Worm (Caenorhabditis elegans) whole organism, young adult: ENCODE data around the gene nhr-272.

Experiments used
- B0019.2 ChIP-seq: fragments of 200-800 bp; sonication (Bioruptor generic); conservative IDR thresholded peaks from 2 replicates; pipeline ENCODE4 v1.3.6; 2022; ENCODE audit warnings: missing genetic modification reagents, missing genetic modification characterization, missing compliant biosample characterization
- F10E7.11 ChIP-seq: sonication (generic microtip); optimal IDR thresholded peaks from 2 replicates; lab custom pipeline; 2017; ENCODE audit warnings: mild to moderate bottlenecking, missing genetic modification characterization, moderate library complexity, missing compliant biosample characterization
- F33H1.4 ChIP-seq: fragments of 200-800 bp; sonication (Bioruptor generic); IDR thresholded peaks from 2 replicates; pipeline ENCODE4 v1.3.6; 2022; ENCODE audit warnings: missing genetic modification reagents, missing genetic modification characterization, missing compliant biosample characterization
- F37B4.10 ChIP-seq: fragments of 200-800 bp; sonication (Bioruptor generic); IDR thresholded peaks from 2 replicates; pipeline ENCODE4 v1.3.6; 2022; ENCODE audit warnings: missing genetic modification characterization, missing compliant biosample characterization
- F39B2.1 ChIP-seq: fragments of 200-800 bp; sonication (Bioruptor generic); IDR thresholded peaks from 2 replicates; pipeline ENCODE4 v1.3.6; 2022; ENCODE audit warnings: missing genetic modification reagents, missing genetic modification characterization, missing compliant biosample characterization
- F49E8.2 ChIP-seq: sonication (generic microtip); optimal IDR thresholded peaks from 3 replicates; lab custom pipeline; 2017; ENCODE audit warnings: missing genetic modification characterization, mild to moderate bottlenecking, missing compliant biosample characterization, antibody characterized with exemption, moderate library complexity; ENCODE audit not compliant: insufficient read depth
- F52B5.7 ChIP-seq: sonication (generic microtip); optimal IDR thresholded peaks from 2 replicates; lab custom pipeline; 2016; ENCODE audit warnings: mild to moderate bottlenecking, missing genetic modification characterization, missing compliant biosample characterization
- F57A8.1 ChIP-seq: fragments of 200-800 bp; sonication (Bioruptor generic); optimal IDR thresholded peaks from 2 replicates; lab custom pipeline; 2018; ENCODE audit warnings: mild to moderate bottlenecking, missing genetic modification characterization, moderate library complexity, missing compliant biosample characterization
- Y53G8AR.9 ChIP-seq: fragments of 200-800 bp; sonication (Bioruptor generic); conservative IDR thresholded peaks from 2 replicates; pipeline ENCODE4 v1.3.6; 2022; ENCODE audit warnings: missing genetic modification reagents, missing genetic modification characterization, missing compliant biosample characterization
- ZK185.1 ChIP-seq: sonication (generic microtip); optimal IDR thresholded peaks from 2 replicates; lab custom pipeline; 2016; ENCODE audit warnings: mild to moderate bottlenecking, missing genetic modification characterization, missing compliant biosample characterization; ENCODE audit not compliant: poor library complexity, severe bottlenecking
- ama-1 ChIP-seq, 3 experiments: fragments of 150-350 bp in 1 of 3; sonication (generic microtip) in 2 of 3; optimal IDR thresholded peaks; 2 replicates each; lab custom pipeline; 2014 to 2018; ENCODE audit warnings: missing biosample characterization in 2 of 3, missing genetic modification characterization in 2 of 3, missing genetic modification reagents in 2 of 3
- aptf-2 ChIP-seq: fragments of 200-800 bp; sonication (Bioruptor generic); conservative IDR thresholded peaks from 2 replicates; pipeline ENCODE4 v1.3.6; 2022; ENCODE audit warnings: missing genetic modification reagents, missing genetic modification characterization, missing compliant biosample characterization
- athp-1 ChIP-seq: sonication (generic microtip); optimal IDR thresholded peaks from 2 replicates; lab custom pipeline; 2017; ENCODE audit warnings: mild to moderate bottlenecking, missing genetic modification characterization, missing compliant biosample characterization
- ceh-79 ChIP-seq: sonication (generic microtip); optimal IDR thresholded peaks from 2 replicates; lab custom pipeline; 2017; ENCODE audit warnings: mild to moderate bottlenecking, missing genetic modification characterization, missing compliant biosample characterization
- ceh-91 ChIP-seq: fragments of 200-800 bp; sonication (Bioruptor generic); IDR thresholded peaks from 2 replicates; pipeline ENCODE4 v1.3.6; 2022; ENCODE audit warnings: missing genetic modification reagents, missing genetic modification characterization, missing compliant biosample characterization
- dox-1 ChIP-seq: fragments of 200-800 bp; sonication (Bioruptor generic); IDR thresholded peaks from 2 replicates; pipeline ENCODE4 v1.3.6; 2022; ENCODE audit warnings: missing genetic modification reagents, missing genetic modification characterization, missing compliant biosample characterization
- egrh-3 ChIP-seq: fragments of 200-800 bp; sonication (Bioruptor generic); IDR thresholded peaks from 2 replicates; pipeline ENCODE4 v1.3.6; 2022; ENCODE audit warnings: missing genetic modification reagents, missing genetic modification characterization, missing compliant biosample characterization
- ekl-4 ChIP-seq: fragments of 200-800 bp; sonication (Bioruptor generic); IDR thresholded peaks from 2 replicates; pipeline ENCODE4 v1.3.6; 2022; ENCODE audit warnings: missing genetic modification reagents, missing genetic modification characterization, missing compliant biosample characterization
- fkh-3 ChIP-seq: sonication (generic microtip); optimal IDR thresholded peaks from 2 replicates; lab custom pipeline; 2016; ENCODE audit warnings: mild to moderate bottlenecking, missing genetic modification characterization, missing compliant biosample characterization
- hmg-1.2 ChIP-seq: fragments of 200-800 bp; sonication (Bioruptor generic); IDR thresholded peaks from 2 replicates; pipeline ENCODE4 v1.3.6; 2022; ENCODE audit warnings: missing genetic modification reagents, missing genetic modification characterization, missing compliant biosample characterization
- lag-1 ChIP-seq: fragments of 200-800 bp; sonication (Bioruptor generic); IDR thresholded peaks from 2 replicates; pipeline ENCODE4 v1.3.6; 2022; ENCODE audit warnings: missing genetic modification reagents, missing genetic modification characterization, missing compliant biosample characterization
- let-607 ChIP-seq, 2 experiments: fragments of 200-800 bp in 1 of 2; sonication (Bioruptor generic) in 1 of 2; sonication (generic microtip) in 1 of 2; optimal IDR thresholded peaks; 2 replicates each; lab custom pipeline; 2016 to 2018; ENCODE audit warnings: mild to moderate bottlenecking in 2 of 2, missing compliant biosample characterization in 2 of 2, missing genetic modification characterization in 2 of 2, moderate library complexity in 2 of 2, missing genotype in 1 of 2
- lin-40 ChIP-seq: sonication (generic microtip); optimal IDR thresholded peaks from 2 replicates; lab custom pipeline; 2016; ENCODE audit warnings: missing genetic modification characterization, mild to moderate bottlenecking, missing compliant biosample characterization, missing genotype, missing genetic modification reagents
- lsl-1 ChIP-seq: fragments of 200-800 bp; sonication (Bioruptor generic); optimal IDR thresholded peaks from 2 replicates; lab custom pipeline; 2018; ENCODE audit warnings: mild to moderate bottlenecking, missing genetic modification characterization, moderate library complexity, missing compliant biosample characterization
- madf-6 ChIP-seq: fragments of 200-800 bp; sonication (Bioruptor generic); IDR thresholded peaks from 2 replicates; pipeline ENCODE4 v1.3.6; 2022; ENCODE audit warnings: missing genetic modification reagents, missing genetic modification characterization, missing compliant biosample characterization
- mcd-1 ChIP-seq: fragments of 200-800 bp; sonication (Bioruptor generic); IDR thresholded peaks from 2 replicates; pipeline ENCODE4 v1.3.6; 2022; ENCODE audit warnings: missing genetic modification reagents, missing genetic modification characterization, missing compliant biosample characterization
- mel-28 ChIP-seq: sonication (generic microtip); optimal IDR thresholded peaks from 2 replicates; lab custom pipeline; 2016; ENCODE audit warnings: borderline replicate concordance, mild to moderate bottlenecking, missing genetic modification characterization, missing compliant biosample characterization
- mxl-1 ChIP-seq: sonication (generic microtip); optimal IDR thresholded peaks from 2 replicates; lab custom pipeline; 2016; ENCODE audit warnings: missing genetic modification characterization, missing compliant biosample characterization
- nfyb-1 ChIP-seq: fragments of 200-800 bp; sonication (Bioruptor generic); IDR thresholded peaks from 2 replicates; pipeline ENCODE4 v1.3.6; 2022; ENCODE audit warnings: missing genetic modification reagents, missing genetic modification characterization, missing compliant biosample characterization
- nhr-120 ChIP-seq: fragments of 200-800 bp; sonication (Bioruptor generic); IDR thresholded peaks from 2 replicates; pipeline ENCODE4 v1.3.6; 2022; ENCODE audit warnings: missing genetic modification characterization, missing compliant biosample characterization
- nhr-80 ChIP-seq: sonication (generic microtip); optimal IDR thresholded peaks from 2 replicates; lab custom pipeline; 2016; ENCODE audit warnings: missing genetic modification characterization, missing compliant biosample characterization
- nhr-90 ChIP-seq: sonication (generic microtip); optimal IDR thresholded peaks from 2 replicates; lab custom pipeline; 2016; ENCODE audit warnings: missing genotype, mild to moderate bottlenecking, missing genetic modification characterization, missing compliant biosample characterization
- repo-1 ChIP-seq: sonication (generic microtip); optimal IDR thresholded peaks from 2 replicates; lab custom pipeline; 2017; ENCODE audit warnings: mild to moderate bottlenecking, missing genetic modification characterization, missing compliant biosample characterization
- snpc-1.1 ChIP-seq: sonication (generic microtip); optimal IDR thresholded peaks from 2 replicates; lab custom pipeline; 2017; ENCODE audit warnings: missing genetic modification characterization, mild to moderate bottlenecking, missing compliant biosample characterization, antibody characterized with exemption, moderate library complexity, missing genotype, missing genetic modification reagents; ENCODE audit not compliant: insufficient read depth
- snpc-1.3 ChIP-seq: sonication (generic microtip); optimal IDR thresholded peaks from 2 replicates; lab custom pipeline; 2017; ENCODE audit warnings: missing genetic modification characterization, mild to moderate bottlenecking, missing compliant biosample characterization, antibody characterized with exemption, moderate library complexity, missing genotype, missing genetic modification reagents; ENCODE audit not compliant: insufficient read depth
- snpc-3.4 ChIP-seq: sonication (generic microtip); optimal IDR thresholded peaks from 2 replicates; lab custom pipeline; 2017; ENCODE audit warnings: missing genetic modification characterization, mild to moderate bottlenecking, missing compliant biosample characterization, antibody characterized with exemption, moderate library complexity, missing genotype, missing genetic modification reagents
- snpc-4 ChIP-seq, 5 experiments: fragments of 150-350 bp in 1 of 5; sonication (generic microtip) in 4 of 5; optimal IDR thresholded peaks; 2 replicates each; lab custom pipeline; 2014 to 2018; ENCODE audit warnings: missing genetic modification characterization in 5 of 5, missing biosample characterization in 3 of 5, antibody characterized with exemption in 2 of 5, mild to moderate bottlenecking in 2 of 5, missing compliant biosample characterization in 2 of 5, missing genotype in 2 of 5, moderate library complexity in 2 of 5, missing genetic modification reagents in 1 of 5
- sptf-2 ChIP-seq: fragments of 200-800 bp; sonication (Bioruptor generic); optimal IDR thresholded peaks from 2 replicates; lab custom pipeline; 2018; ENCODE audit warnings: mild to moderate bottlenecking, missing genetic modification characterization, missing compliant biosample characterization
- tbx-9 ChIP-seq: sonication (generic microtip); optimal IDR thresholded peaks from 2 replicates; lab custom pipeline; 2016; ENCODE audit warnings: borderline replicate concordance, missing genetic modification characterization, inconsistent platforms, missing compliant biosample characterization
- unc-130 ChIP-seq: sonication (generic microtip); optimal IDR thresholded peaks from 2 replicates; lab custom pipeline; 2016; ENCODE audit warnings: missing genetic modification reagents, missing genetic modification characterization, missing compliant biosample characterization
- xnd-1 ChIP-seq: sonication (generic microtip); optimal IDR thresholded peaks from 2 replicates; lab custom pipeline; 2016; ENCODE audit warnings: missing genotype, missing genetic modification reagents, missing genetic modification characterization, missing compliant biosample characterization
- zim-3 ChIP-seq: sonication (generic microtip); optimal IDR thresholded peaks from 2 replicates; lab custom pipeline; 2017; ENCODE audit warnings: mild to moderate bottlenecking, missing genetic modification characterization, moderate library complexity, missing compliant biosample characterization
- ztf-26 ChIP-seq: sonication (generic microtip); optimal IDR thresholded peaks from 2 replicates; lab custom pipeline; 2017; ENCODE audit warnings: missing genetic modification characterization, missing compliant biosample characterization
- ztf-28 ChIP-seq: fragments of 200-800 bp; sonication (Bioruptor generic); IDR thresholded peaks from 2 replicates; pipeline ENCODE4 v1.3.6; 2022; ENCODE audit warnings: missing genetic modification reagents, missing genetic modification characterization, missing compliant biosample characterization

Gene nhr-272

DNA sequence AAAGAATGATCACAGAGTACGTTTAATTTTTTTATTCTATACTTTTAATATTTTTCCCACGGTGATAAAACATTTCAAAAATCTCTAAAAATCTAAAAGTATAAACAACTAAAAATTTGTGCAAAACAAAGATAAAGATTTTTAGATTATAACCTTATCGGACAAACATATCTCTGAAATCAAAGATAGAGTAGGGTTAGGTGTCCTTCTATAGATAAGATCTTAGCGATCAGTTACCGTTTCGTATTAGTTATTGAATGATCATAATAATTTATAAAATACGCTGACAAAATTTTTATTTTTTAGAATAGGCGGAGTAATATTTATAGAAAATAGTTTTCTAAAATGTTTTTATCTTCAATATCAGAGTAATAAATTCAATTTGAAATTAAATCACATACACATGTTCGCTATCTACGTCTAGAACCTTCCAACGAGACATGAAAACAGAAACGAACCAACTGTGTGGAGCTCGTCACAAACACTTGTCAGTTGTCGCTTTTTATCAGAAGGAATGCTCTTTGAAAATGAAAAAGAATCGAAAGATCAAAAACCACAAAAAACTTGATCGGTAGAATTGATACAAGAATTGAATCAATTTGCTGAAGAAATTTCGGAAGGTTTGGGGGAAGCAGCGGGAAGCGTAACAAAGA lies 32.9 kb downstream of the nhr-272 start (continued):
- TF ChIP-seq tbx-9 (tag; lab: Kevin White, UChicago) (no peak), sptf-2 (GFP tag; lab: Kevin White, UChicago) (no peak), F33H1.4 (GFP tag; lab: Robert Waterston, UW) (no peak), ZK185.1 (no peak), nfyb-1 (no peak), nhr-80 (peak; percentile 22), mxl-1 (tag; lab: Kevin White, UChicago) (no peak), let-607 (tag; optimal IDR thresholded peaks at IDR 0.05; lab: Kevin White, UChicago) (peak in 1 of 2 experiments; percentile 5)

- no peak for TF ChIP-seq dox-1 (GFP tag; lab: Robert Waterston, UW)
- TF ChIP-seq aptf-2 (GFP tag; lab: Robert Waterston, UW) = no peak
- 0 out of 2 replicates have a peak, but pooled peaks have one; percentile 30 for TF ChIP-seq egrh-3 (GFP tag; lab: Robert Waterston, UW)
- TF ChIP-seq ztf-28 (GFP tag; lab: Robert Waterston, UW) = no peak
- TF ChIP-seq F52B5.7 (tag; lab: Kevin White, UChicago) = no peak
- TF ChIP-seq F39B2.1 = no peak
- TF ChIP-seq F57A8.1 (GFP tag; lab: Kevin White, UChicago) = no peak
- peak; percentile 47; the same call in 1 of the 2 replicates for TF ChIP-seq ekl-4 (GFP tag; lab: Robert Waterston, UW)
- no peak for TF ChIP-seq tbx-9 (tag; lab: Kevin White, UChicago)
- TF ChIP-seq sptf-2 (GFP tag; lab: Kevin White, UChicago) = no peak
- TF ChIP-seq fkh-3 = no peak
- no peak for TF ChIP-seq ceh-91
- no peak for TF ChIP-seq snpc-1.1 (tag; lab: Kevin White, UChicago)
- TF ChIP-seq ztf-26 (tag; lab: Kevin White, UChicago) = peak; percentile 7
- TF ChIP-seq nhr-120 (GFP tag; lab: Robert Waterston, UW) = no peak
- no peak for TF ChIP-seq snpc-1.3 (tag; lab: Kevin White, UChicago)
- no peak for TF ChIP-seq xnd-1 (tag; lab: Kevin White, UChicago)
- no peak for TF ChIP-seq lag-1 (GFP tag; lab: Robert Waterston, UW)
- TF ChIP-seq F49E8.2 (tag; lab: Kevin White, UChicago) = no peak
- TF ChIP-seq repo-1 (tag; lab: Kevin White, UChicago) = peak; percentile 26
- TF ChIP-seq unc-130 (GFP tag; lab: Kevin White, UChicago) = no peak
- no peak for TF ChIP-seq mel-28 (tag; lab: Kevin White, UChicago)
- no peak for TF ChIP-seq lsl-1 (GFP tag; lab: Kevin White, UChicago)
- TF ChIP-seq lin-40 = peak; percentile 85
- TF ChIP-seq nhr-90 (tag; lab: Kevin White, UChicago) = no peak
- no peak for TF ChIP-seq snpc-4 (GFP tag; optimal IDR thresholded peaks at IDR 0.05; lab: Kevin White, UChicago)
- peak in 3 of 4 experiments; percentile 18 to 46 (median 38) for TF ChIP-seq snpc-4 (tag; optimal IDR thresholded peaks at IDR 0.05; lab: Kevin White, UChicago)
- no peak for TF ChIP-seq F10E7.11 (tag; lab: Kevin White, UChicago)
- no peak for TF ChIP-seq ama-1 (optimal IDR thresholded peaks at IDR 0.05; lab: Kevin White, UChicago)
- TF ChIP-seq ama-1 (GFP tag; optimal IDR thresholded peaks at IDR 0.05; lab: Kevin White, UChicago) = no peak
- no peak for TF ChIP-seq ceh-79 (tag; lab: Kevin White, UChicago)
- peak; percentile 56 for TF ChIP-seq mcd-1 (GFP tag; lab: Robert Waterston, UW)
- no peak for TF ChIP-seq madf-6 (GFP tag; lab: Robert Waterston, UW)
- TF ChIP-seq hmg-1.2 = peak; percentile 85; the same call in 1 of the 2 replicates
- TF ChIP-seq zim-3 (tag; lab: Kevin White, UChicago) = no peak
- 0 out of 2 replicates have a peak, but pooled peaks have one; percentile 33 for TF ChIP-seq Y53G8AR.9
- no peak for TF ChIP-seq athp-1 (tag; lab: Kevin White, UChicago)
- no peak for TF ChIP-seq B0019.2 (GFP tag; lab: Robert Waterston, UW)
- TF ChIP-seq F37B4.10 = no peak
- no peak for TF ChIP-seq snpc-3.4 (tag; lab: Kevin White, UChicago)
Measured at ce11 chrX:12670385-12670784, 34.2 kb downstream of the nhr-272 start.
